Fruit fly (Drosophila melanogaster): Measurements from ENCODE around the gene mld.
A peak's percentile ranks its signal among the peaks of the same experiment; 100 is the strongest.

The mld gene

dm6 chr3R:24596881-24597280, 11.4 kb downstream of the mld start:
- no peak for TF ChIP-seq Dfd (GFP tag; optimal IDR thresholded peaks at IDR 0.05)
- no peak for TF ChIP-seq Rel (GFP tag; optimal IDR thresholded peaks at IDR 0.05)
- TF ChIP-seq Rel (tag; optimal IDR thresholded peaks at IDR 0.05), result no peak
- no peak for TF ChIP-seq Mio (GFP tag; optimal IDR thresholded peaks at IDR 0.05)
- no peak for TF ChIP-seq dsf (GFP tag; optimal IDR thresholded peaks at IDR 0.05; ENCODE audit: borderline replicate concordance)
- TF ChIP-seq tai (GFP tag; optimal IDR thresholded peaks at IDR 0.05), result no peak
- TF ChIP-seq br (GFP tag; optimal IDR thresholded peaks at IDR 0.05), result no peak
- TF ChIP-seq Jra (GFP tag; optimal IDR thresholded peaks at IDR 0.05), result no peak
- TF ChIP-seq h (GFP tag; optimal IDR thresholded peaks at IDR 0.05), result no peak
- no peak for TF ChIP-seq Hr83 (GFP tag; optimal IDR thresholded peaks at IDR 0.05; ENCODE audit: poor library complexity, severe bottlenecking)
- TF ChIP-seq ey (GFP tag; optimal IDR thresholded peaks at IDR 0.05), result no peak
- no peak for TF ChIP-seq lola (GFP tag; optimal IDR thresholded peaks at IDR 0.05)
- no peak for TF ChIP-seq pan (optimal IDR thresholded peaks at IDR 0.05)
- TF ChIP-seq GATAd (GFP tag; optimal IDR thresholded peaks at IDR 0.05), result no peak

- no peak for TF ChIP-seq OdsH (GFP tag; optimal IDR thresholded peaks at IDR 0.05)
- no peak for TF ChIP-seq h (GFP tag; optimal IDR thresholded peaks at IDR 0.05)
- TF ChIP-seq CrebA (GFP tag; optimal IDR thresholded peaks at IDR 0.05; ENCODE audit: borderline replicate concordance), result no peak
- peak; percentile 7 for TF ChIP-seq psq (GFP tag; optimal IDR thresholded peaks at IDR 0.05)
- peak; percentile 11 for TF ChIP-seq fru (GFP tag; optimal IDR thresholded peaks at IDR 0.05)
Measured at dm6 chr3R:24598549-24599204, 13.2 kb downstream of the mld start.

- TF ChIP-seq Sp1 (GFP tag; optimal IDR thresholded peaks at IDR 0.05), result peak; percentile 1
- no peak for TF ChIP-seq Hnf4 (GFP tag; optimal IDR thresholded peaks at IDR 0.05)
- no peak for TF ChIP-seq dmrt93B (GFP tag; optimal IDR thresholded peaks at IDR 0.05)
- TF ChIP-seq HLH106 (tag; optimal IDR thresholded peaks at IDR 0.05), result no peak
- TF ChIP-seq pan (optimal IDR thresholded peaks at IDR 0.05), result no peak
- no peak for TF ChIP-seq Dfd (GFP tag; optimal IDR thresholded peaks at IDR 0.05)
- no peak for TF ChIP-seq sv (GFP tag; optimal IDR thresholded peaks at IDR 0.05)
- TF ChIP-seq rgr (GFP tag; optimal IDR thresholded peaks at IDR 0.05), result peak; percentile 0
- TF ChIP-seq Jra (GFP tag; optimal IDR thresholded peaks at IDR 0.05), result no peak
- TF ChIP-seq Mio (GFP tag; optimal IDR thresholded peaks at IDR 0.05), result no peak
- no peak for TF ChIP-seq Dif (GFP tag; optimal IDR thresholded peaks at IDR 0.05; ENCODE audit: partially characterized antibody)
- no peak for TF ChIP-seq Vsx2 (GFP tag; optimal IDR thresholded peaks at IDR 0.05; ENCODE audit: partially characterized antibody)
Measured at dm6 chr3R:24601069-24601468, 15.6 kb downstream of the mld start.

- TF ChIP-seq Jra (GFP tag; optimal IDR thresholded peaks at IDR 0.05) (no peak), h (GFP tag; optimal IDR thresholded peaks at IDR 0.05) (peak; percentile 19), usp (GFP tag; optimal IDR thresholded peaks at IDR 0.05) (no peak), jim (GFP tag; optimal IDR thresholded peaks at IDR 0.05) (peak; percentile 26), CG32264 (GFP tag; optimal IDR thresholded peaks at IDR 0.05) (no peak), sage (GFP tag; optimal IDR thresholded peaks at IDR 0.05) (peak; percentile 26), lola (GFP tag; optimal IDR thresholded peaks at IDR 0.05) (no peak), tai (GFP tag; optimal IDR thresholded peaks at IDR 0.05) (no peak), dmrt93B (GFP tag; optimal IDR thresholded peaks at IDR 0.05) (no peak), psq (GFP tag; optimal IDR thresholded peaks at IDR 0.05) (peak; percentile 95), OdsH (GFP tag; optimal IDR thresholded peaks at IDR 0.05) (peak; percentile 29), Vsx2 (GFP tag; optimal IDR thresholded peaks at IDR 0.05; ENCODE audit: partially characterized antibody) (peak; percentile 50), dsf (GFP tag; optimal IDR thresholded peaks at IDR 0.05; ENCODE audit: borderline replicate concordance) (no peak), pan (optimal IDR thresholded peaks at IDR 0.05) (no peak), Dfd (GFP tag; optimal IDR thresholded peaks at IDR 0.05) (no peak), sv (GFP tag; optimal IDR thresholded peaks at IDR 0.05) (no peak), Sp1 (GFP tag; optimal IDR thresholded peaks at IDR 0.05) (no peak), brk (GFP tag; optimal IDR thresholded peaks at IDR 0.05) (peak; percentile 77), GATAd (GFP tag; optimal IDR thresholded peaks at IDR 0.05) (no peak), Mio (GFP tag; optimal IDR thresholded peaks at IDR 0.05) (no peak), Hr83 (GFP tag; optimal IDR thresholded peaks at IDR 0.05; ENCODE audit: poor library complexity, severe bottlenecking) (no peak), Abd-B (GFP tag; optimal IDR thresholded peaks at IDR 0.05) (no peak), dl (GFP tag; optimal IDR thresholded peaks at IDR 0.05; ENCODE audit: insufficient read depth in 1 of 2, partially characterized antibody in 2 of 2) (no peak), Rel (GFP tag; optimal IDR thresholded peaks at IDR 0.05) (peak; percentile 70), Rel (tag; optimal IDR thresholded peaks at IDR 0.05) (peak; percentile 22), N (GFP tag; optimal IDR thresholded peaks at IDR 0.05) (no peak), Hr78 (GFP tag; optimal IDR thresholded peaks at IDR 0.05) (no peak), HLH106 (tag; optimal IDR thresholded peaks at IDR 0.05) (no peak), br (GFP tag; optimal IDR thresholded peaks at IDR 0.05) (no peak), Dif (GFP tag; optimal IDR thresholded peaks at IDR 0.05; ENCODE audit: partially characterized antibody) (no peak), fru (GFP tag; optimal IDR thresholded peaks at IDR 0.05) (peak; percentile 60), woc (GFP tag; optimal IDR thresholded peaks at IDR 0.05) (peak; percentile 51), CrebA (GFP tag; optimal IDR thresholded peaks at IDR 0.05; ENCODE audit: borderline replicate concordance) (peak; percentile 75), ey (GFP tag; optimal IDR thresholded peaks at IDR 0.05) (peak; percentile 30), foxo (GFP tag; optimal IDR thresholded peaks at IDR 0.05) (peak in 1 of 2 experiments; percentile 1), rgr (GFP tag; optimal IDR thresholded peaks at IDR 0.05) (peak; percentile 4)
Measured at dm6 chr3R:24603399-24604131, 18.1 kb downstream of the mld start.
